Worm (Caenorhabditis elegans): ENCODE data around the gene ser-1.

DNA sequence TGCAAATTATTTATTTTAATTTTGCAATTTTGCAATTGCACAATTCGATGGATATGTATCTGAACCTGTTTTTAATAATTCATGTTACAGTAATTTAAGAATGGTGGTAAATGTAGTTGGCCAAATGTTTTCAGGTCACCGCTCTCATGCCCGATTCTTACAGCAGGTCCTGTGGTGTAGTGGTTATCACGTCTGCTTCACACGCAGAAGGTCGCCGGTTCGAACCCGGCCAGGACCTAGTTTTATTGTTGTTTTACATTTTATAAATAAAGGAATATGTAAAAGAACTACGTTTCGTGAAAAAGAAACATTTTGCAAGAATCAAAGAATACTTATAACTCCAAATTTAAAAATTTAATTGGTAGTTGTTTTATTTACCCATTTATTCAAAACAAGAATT is 10.7 kb downstream of the ser-1 start:
- TF ChIP-seq efl-1 (GFP tag; optimal IDR thresholded peaks at IDR 0.05) = no peak
- TF ChIP-seq ztf-25 (GFP tag; IDR thresholded peaks at IDR 0.05) = peak; percentile 60; the same call in 1 of the 2 replicates
- no peak for TF ChIP-seq rec-8 (tag; optimal IDR thresholded peaks at IDR 0.05)
- no peak for TF ChIP-seq akir-1 (GFP tag; optimal IDR thresholded peaks at IDR 0.05)
- peak; percentile 33; the same call in 1 of the 2 replicates for TF ChIP-seq mcd-1 (GFP tag; IDR thresholded peaks at IDR 0.05)
- TF ChIP-seq lin-40 (tag; optimal IDR thresholded peaks at IDR 0.05) = no peak
- peak; percentile 14 for TF ChIP-seq mxl-1 (tag; optimal IDR thresholded peaks at IDR 0.05)
- TF ChIP-seq pha-4 (tag; optimal IDR thresholded peaks at IDR 0.05) = no peak
- TF ChIP-seq sea-2 (GFP tag; IDR thresholded peaks at IDR 0.05) = no peak
- no peak for TF ChIP-seq F49E8.2 (tag; optimal IDR thresholded peaks at IDR 0.05; ENCODE audit: insufficient read depth)
- TF ChIP-seq B0336.3 (GFP tag; IDR thresholded peaks at IDR 0.05) = no peak

Measured in whole organism, young adult.